Worm (Caenorhabditis elegans): ENCODE measurements around the gene clc-18.

- TF ChIP-seq ztf-6 (GFP tag; IDR thresholded peaks at IDR 0.05): no peak
- TF ChIP-seq ztf-25 (GFP tag; IDR thresholded peaks at IDR 0.05): no peak
- no peak for TF ChIP-seq zim-3 (tag; optimal IDR thresholded peaks at IDR 0.05)
- TF ChIP-seq attf-3 (GFP tag; conservative IDR thresholded peaks at IDR 0.05): no peak
- TF ChIP-seq ccch-3 (GFP tag; optimal IDR thresholded peaks at IDR 0.05): no peak
- TF ChIP-seq ets-4 (GFP tag; optimal IDR thresholded peaks at IDR 0.05): no peak
- TF ChIP-seq D2030.7 (GFP tag; IDR thresholded peaks at IDR 0.05): no peak
Observed at ce11 chrV:4131471-4131939, 21.7 kb upstream of the clc-18 start, which contains the start of gene nhr-57.
